Fruit fly (Drosophila melanogaster): Measurements from ENCODE around the gene CG34174.

CG34174 gene

DNA sequence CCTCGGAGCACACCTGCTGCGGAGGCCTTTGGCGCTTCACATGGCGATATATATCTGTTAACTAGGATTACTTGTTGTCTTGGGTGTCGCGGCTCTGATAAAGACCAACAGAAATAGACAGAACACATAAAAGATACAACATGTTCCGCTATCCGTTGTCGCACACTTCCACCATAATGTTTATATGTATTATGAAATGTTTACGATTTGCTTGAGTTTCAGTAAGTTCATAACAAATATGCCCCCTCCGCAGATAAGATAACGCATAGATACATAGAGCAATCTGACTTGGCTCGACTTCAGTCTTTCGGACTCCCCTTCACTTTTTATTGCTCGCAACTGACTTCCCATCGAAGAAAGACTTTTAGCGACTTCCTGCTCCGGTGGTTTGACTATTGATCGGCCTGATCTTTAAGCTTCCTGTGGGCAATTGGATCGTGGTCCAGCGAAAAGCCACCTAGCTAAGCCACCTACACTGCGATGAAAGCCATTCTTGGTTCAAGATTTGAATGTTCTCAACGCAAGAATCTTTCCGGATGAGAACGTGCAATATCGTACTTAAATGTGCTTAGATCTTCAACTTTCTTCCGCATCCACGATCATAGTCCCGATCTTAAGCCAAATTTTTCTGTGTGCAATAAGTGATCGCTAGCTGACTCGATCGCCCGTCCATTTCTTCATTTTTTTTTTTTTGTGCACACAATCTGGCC lies 45.7 kb upstream of the CG34174 start (continued):
- TF ChIP-seq HmgD (GFP tag; optimal IDR thresholded peaks at IDR 0.05) (no peak), bab2 (GFP tag; optimal IDR thresholded peaks at IDR 0.05) (no peak), Hmx (GFP tag; optimal IDR thresholded peaks at IDR 0.05) (no peak), CG31441 (GFP tag; IDR thresholded peaks at IDR 0.05) (no peak), GATAe (GFP tag; conservative IDR thresholded peaks at IDR 0.05) (peak; percentile 82), az2 (GFP tag; optimal IDR thresholded peaks at IDR 0.05) (no peak), CG10565 (GFP tag; optimal IDR thresholded peaks at IDR 0.05) (no peak), CHES-1-like (GFP tag; optimal IDR thresholded peaks at IDR 0.05) (no peak), cas (GFP tag; IDR thresholded peaks at IDR 0.05) (no peak), crp (GFP tag; optimal IDR thresholded peaks at IDR 0.05) (no peak), Lpt (GFP tag; optimal IDR thresholded peaks at IDR 0.05) (no peak), CG1602 (GFP tag; optimal IDR thresholded peaks at IDR 0.05) (no peak), CG12219 (GFP tag; optimal IDR thresholded peaks at IDR 0.05) (peak; percentile 63), sd (tag; optimal IDR thresholded peaks at IDR 0.05) (no peak), row (GFP tag; IDR thresholded peaks at IDR 0.05) (no peak), Blimp-1 (GFP tag; optimal IDR thresholded peaks at IDR 0.05) (no peak), Mad (GFP tag; optimal IDR thresholded peaks at IDR 0.05) (no peak), CG6791 (GFP tag; IDR thresholded peaks at IDR 0.05; ENCODE audit: partially characterized antibody) (no peak), tna (GFP tag; IDR thresholded peaks at IDR 0.05; ENCODE audit: partially characterized antibody) (no peak), sug (tag; optimal IDR thresholded peaks at IDR 0.05) (peak; percentile 55), CG8388 (GFP tag; optimal IDR thresholded peaks at IDR 0.05) (no peak), CG1603 (tag; optimal IDR thresholded peaks at IDR 0.05) (peak; percentile 38), CG14667 (GFP tag; IDR thresholded peaks at IDR 0.05) (no peak), dpn (GFP tag; optimal IDR thresholded peaks at IDR 0.05) (no peak), nom (GFP tag; optimal IDR thresholded peaks at IDR 0.05) (no peak), sna (GFP tag; IDR thresholded peaks at IDR 0.05; ENCODE audit: partially characterized antibody) (no peak), fu2 (GFP tag; optimal IDR thresholded peaks at IDR 0.05) (no peak), lilli (GFP tag; optimal IDR thresholded peaks at IDR 0.05) (no peak), CG31224 (GFP tag; IDR thresholded peaks at IDR 0.05) (no peak), crc (GFP tag; optimal IDR thresholded peaks at IDR 0.05) (no peak), Fer1 (GFP tag; optimal IDR thresholded peaks at IDR 0.05) (peak; percentile 65), CG15601 (tag; optimal IDR thresholded peaks at IDR 0.05) (peak; percentile 41), bigmax (GFP tag; optimal IDR thresholded peaks at IDR 0.05) (no peak), CG9215 (GFP tag; IDR thresholded peaks at IDR 0.05) (no peak), CG18619 (GFP tag; optimal IDR thresholded peaks at IDR 0.05) (no peak), Ets97D (GFP tag; optimal IDR thresholded peaks at IDR 0.05) (no peak), Asciz (GFP tag; optimal IDR thresholded peaks at IDR 0.05) (peak; percentile 48), wor (GFP tag; IDR thresholded peaks at IDR 0.05) (no peak), ara (GFP tag; IDR thresholded peaks at IDR 0.05) (no peak), CG33557 (GFP tag; optimal IDR thresholded peaks at IDR 0.05) (peak; percentile 16), CG34376 (GFP tag; optimal IDR thresholded peaks at IDR 0.05) (peak; percentile 40), CG33213 (GFP tag; optimal IDR thresholded peaks at IDR 0.05) (no peak), oc (tag; optimal IDR thresholded peaks at IDR 0.05) (no peak), chinmo (GFP tag; IDR thresholded peaks at IDR 0.05; ENCODE audit: partially characterized antibody) (no peak), kay (GFP tag; optimal IDR thresholded peaks at IDR 0.05) (no peak), tx (GFP tag; optimal IDR thresholded peaks at IDR 0.05) (no peak), CG8924 (tag; optimal IDR thresholded peaks at IDR 0.05) (peak; percentile 34), CG30020 (tag; optimal IDR thresholded peaks at IDR 0.05) (no peak), CG3407 (GFP tag; optimal IDR thresholded peaks at IDR 0.05) (peak; percentile 20), E2f1 (GFP tag; IDR thresholded peaks at IDR 0.05) (no peak)

All from whole organism, embryonic.